Fruit fly (Drosophila melanogaster) S2 (cell line): Measurements from ENCODE around the gene CG15564.

ENCODE experiments used
- CG8478 ChIP-seq: fragments of >200 bp; optimal IDR thresholded peaks from 2 replicates; lab custom pipeline; 2018
- CTCF ChIP-seq, 2 experiments: fragments of >200 bp; optimal IDR thresholded peaks; 2 replicates each; lab custom pipeline; 2018

DNA sequence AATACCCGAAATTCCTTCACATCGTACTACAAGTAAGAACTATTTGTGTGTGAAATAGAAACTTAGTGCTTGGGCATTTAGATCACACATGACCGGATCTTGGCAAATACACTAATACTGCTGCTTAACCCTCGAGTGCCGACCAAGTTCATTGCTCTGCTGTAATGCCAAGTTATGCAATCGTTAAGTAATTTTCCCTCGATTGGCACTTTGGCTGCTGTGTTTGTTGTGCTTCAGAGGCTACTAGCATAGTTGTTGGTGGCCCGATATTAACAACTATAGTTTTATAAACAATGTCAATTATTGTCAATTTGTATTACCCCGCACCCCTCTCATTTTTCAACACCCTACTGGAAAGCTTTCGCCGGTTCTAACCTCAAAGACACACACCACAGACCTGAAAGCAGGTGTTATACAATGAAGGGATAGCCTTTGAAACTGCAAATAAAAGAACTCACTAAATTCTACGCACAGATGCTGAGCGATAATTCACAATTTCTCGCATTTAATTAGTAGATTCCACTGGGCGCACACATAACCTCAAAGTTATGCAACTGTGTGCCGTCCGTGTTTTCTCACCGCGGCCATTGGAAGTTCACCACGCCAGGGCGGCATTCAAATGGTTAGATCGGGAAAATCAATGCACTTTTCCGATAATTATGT lies 16.8 kb downstream of the CG15564 start:
- TF ChIP-seq CG8478 = no peak
- TF ChIP-seq CTCF (optimal IDR thresholded peaks at IDR 0.05; lab: Kevin White, UChicago) = no peak
